Worm (Caenorhabditis elegans) whole organism, young adult: ENCODE results near the gene trcs-2.

Source experiments
- B0019.2 ChIP-seq: fragments of 200-800 bp; sonication (Bioruptor generic); conservative IDR thresholded peaks from 2 replicates; pipeline ENCODE4 v1.3.6; 2022; ENCODE audit warnings: missing genetic modification reagents, missing genetic modification characterization, missing compliant biosample characterization
- T26A5.8 ChIP-seq: sonication (generic microtip); optimal IDR thresholded peaks from 2 replicates; lab custom pipeline; 2016; ENCODE audit warnings: missing genetic modification characterization, missing compliant biosample characterization
- Y95B8A.8 ChIP-seq: fragments of 200-800 bp; sonication (Bioruptor generic); IDR thresholded peaks from 2 replicates; pipeline ENCODE4 v1.3.6; 2022; ENCODE audit warnings: missing genetic modification reagents, missing genetic modification characterization, missing compliant biosample characterization
- akir-1 ChIP-seq: fragments of 200-800 bp; sonication (Bioruptor generic); optimal IDR thresholded peaks from 2 replicates; lab custom pipeline; 2018; ENCODE audit warnings: mild to moderate bottlenecking, missing genetic modification characterization, moderate library complexity, missing compliant biosample characterization
- aptf-3 ChIP-seq: fragments of 200-800 bp; sonication (Bioruptor generic); IDR thresholded peaks from 2 replicates; pipeline ENCODE4 v1.3.6; 2022; ENCODE audit warnings: missing genetic modification characterization, missing compliant biosample characterization
- atf-7 ChIP-seq: sonication (generic microtip); optimal IDR thresholded peaks from 2 replicates; lab custom pipeline; 2017; ENCODE audit warnings: mild to moderate bottlenecking, missing genetic modification characterization, missing compliant biosample characterization
- attf-3 ChIP-seq: fragments of 200-800 bp; sonication (Bioruptor generic); conservative IDR thresholded peaks from 2 replicates; pipeline ENCODE4 v1.3.6; 2022; ENCODE audit warnings: missing genetic modification reagents, missing genetic modification characterization, missing compliant biosample characterization
- attf-6 ChIP-seq: fragments of 200-800 bp; sonication (Bioruptor generic); IDR thresholded peaks from 2 replicates; pipeline ENCODE4 v1.3.6; 2022; ENCODE audit warnings: missing genetic modification reagents, missing genetic modification characterization, missing compliant biosample characterization
- ccch-3 ChIP-seq: fragments of 200-800 bp; sonication (Bioruptor generic); optimal IDR thresholded peaks from 2 replicates; lab custom pipeline; 2018; ENCODE audit warnings: mild to moderate bottlenecking, missing genetic modification characterization, missing compliant biosample characterization
- die-1 ChIP-seq: sonication (generic microtip); optimal IDR thresholded peaks from 2 replicates; lab custom pipeline; 2016; ENCODE audit warnings: missing genotype, mild to moderate bottlenecking, missing genetic modification characterization, missing compliant biosample characterization
- dpl-1 ChIP-seq: fragments of 150-350 bp; optimal IDR thresholded peaks from 2 replicates; lab custom pipeline; 2014; ENCODE audit warnings: missing biosample characterization, missing genetic modification reagents, missing genetic modification characterization
- hlh-12 ChIP-seq: sonication (generic microtip); optimal IDR thresholded peaks from 2 replicates; lab custom pipeline; 2016; ENCODE audit warnings: missing genetic modification characterization, missing compliant biosample characterization
- hlh-26 ChIP-seq: fragments of 200-800 bp; sonication (Bioruptor generic); conservative IDR thresholded peaks from 2 replicates; pipeline ENCODE4 v1.3.6; 2022; ENCODE audit warnings: missing genetic modification reagents, missing genetic modification characterization, missing compliant biosample characterization
- lin-40 ChIP-seq: sonication (generic microtip); optimal IDR thresholded peaks from 2 replicates; lab custom pipeline; 2016; ENCODE audit warnings: missing genetic modification characterization, mild to moderate bottlenecking, missing compliant biosample characterization, missing genotype, missing genetic modification reagents
- madf-6 ChIP-seq: fragments of 200-800 bp; sonication (Bioruptor generic); IDR thresholded peaks from 2 replicates; pipeline ENCODE4 v1.3.6; 2022; ENCODE audit warnings: missing genetic modification reagents, missing genetic modification characterization, missing compliant biosample characterization
- rcor-1 ChIP-seq: fragments of 200-800 bp; sonication (Bioruptor generic); IDR thresholded peaks from 2 replicates; pipeline ENCODE4 v1.3.6; 2022; ENCODE audit warnings: missing genetic modification reagents, missing genetic modification characterization, missing compliant biosample characterization
- snpc-1.3 ChIP-seq: sonication (generic microtip); optimal IDR thresholded peaks from 2 replicates; lab custom pipeline; 2017; ENCODE audit warnings: missing genetic modification characterization, mild to moderate bottlenecking, missing compliant biosample characterization, antibody characterized with exemption, moderate library complexity, missing genotype, missing genetic modification reagents; ENCODE audit not compliant: insufficient read depth
- snpc-4 ChIP-seq, 5 experiments: fragments of 150-350 bp in 1 of 5; sonication (generic microtip) in 4 of 5; optimal IDR thresholded peaks; 2 replicates each; lab custom pipeline; 2014 to 2018; ENCODE audit warnings: missing genetic modification characterization in 5 of 5, missing biosample characterization in 3 of 5, antibody characterized with exemption in 2 of 5, mild to moderate bottlenecking in 2 of 5, missing compliant biosample characterization in 2 of 5, missing genotype in 2 of 5, moderate library complexity in 2 of 5, missing genetic modification reagents in 1 of 5
- tlf-1 ChIP-seq: fragments of 200-800 bp; sonication (Bioruptor generic); optimal IDR thresholded peaks from 2 replicates; lab custom pipeline; 2018; ENCODE audit warnings: mild to moderate bottlenecking, missing genetic modification characterization, missing compliant biosample characterization
- zim-3 ChIP-seq: sonication (generic microtip); optimal IDR thresholded peaks from 2 replicates; lab custom pipeline; 2017; ENCODE audit warnings: mild to moderate bottlenecking, missing genetic modification characterization, moderate library complexity, missing compliant biosample characterization

trcs-2 gene

DNA sequence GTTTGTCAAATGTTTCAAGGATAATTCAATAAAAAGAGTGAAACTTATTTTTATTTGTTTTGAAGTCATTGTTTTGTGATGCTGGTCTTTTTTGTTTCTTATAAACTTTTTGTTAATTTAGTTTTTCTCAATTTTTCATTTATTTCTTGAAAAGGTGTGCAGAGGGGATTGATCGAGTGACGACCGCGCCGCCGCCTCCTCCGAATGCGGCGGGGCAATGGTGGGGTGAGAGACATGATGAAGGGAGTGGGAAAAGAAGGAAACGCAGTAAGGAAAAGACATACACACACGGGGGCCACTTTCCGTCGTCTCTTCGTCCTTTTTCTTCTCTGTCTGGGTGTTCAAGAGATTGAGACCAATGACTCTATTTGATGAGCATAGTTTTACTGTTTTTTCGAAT is 47.1 kb downstream of the trcs-2 start (continued):
- no peak for TF ChIP-seq B0019.2
- TF ChIP-seq atf-7 (tag; lab: Kevin White, UChicago), result no peak
- no peak for TF ChIP-seq snpc-1.3 (tag; lab: Kevin White, UChicago)
- no peak for TF ChIP-seq rcor-1 (GFP tag; lab: Robert Waterston, UW)
- no peak for TF ChIP-seq aptf-3 (GFP tag; lab: Robert Waterston, UW)
- no peak for TF ChIP-seq T26A5.8
- no peak for TF ChIP-seq Y95B8A.8 (GFP tag; lab: Robert Waterston, UW)
- TF ChIP-seq attf-6, result no peak
- TF ChIP-seq tlf-1 (GFP tag; lab: Kevin White, UChicago), result no peak
- TF ChIP-seq snpc-4 (GFP tag; optimal IDR thresholded peaks at IDR 0.05; lab: Kevin White, UChicago), result no peak
- no peak for TF ChIP-seq snpc-4 (tag; optimal IDR thresholded peaks at IDR 0.05; lab: Kevin White, UChicago)
- TF ChIP-seq madf-6 (GFP tag; lab: Robert Waterston, UW), result no peak
- TF ChIP-seq attf-3, result no peak
- TF ChIP-seq die-1, result no peak
- no peak for TF ChIP-seq lin-40 (tag; lab: Kevin White, UChicago)
- TF ChIP-seq hlh-12 (tag; lab: Kevin White, UChicago), result no peak

DNA sequence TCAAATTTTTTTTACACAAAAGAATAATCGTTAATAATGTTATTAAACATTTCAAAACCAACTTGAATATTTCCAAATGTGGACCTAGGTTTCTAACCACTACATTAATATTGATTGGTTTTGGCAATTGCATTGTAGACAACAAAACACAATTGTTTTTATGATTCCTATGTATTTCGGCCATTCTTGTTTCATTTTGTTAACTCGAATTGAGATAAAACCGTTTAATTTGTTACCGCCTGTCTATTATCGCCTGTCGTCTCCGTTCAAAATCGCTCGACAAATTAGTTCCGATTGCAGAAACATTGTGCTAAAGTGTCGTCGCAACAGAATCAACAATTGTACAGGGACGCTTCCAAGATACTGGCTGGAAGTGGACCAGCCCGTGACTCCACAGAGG is 48.4 kb downstream of the trcs-2 start, which contains the start of gene let-19:
Gene let-19, plus strand, starts transcription at position 301 of the 400 bp plus-strand sequence.
- TF ChIP-seq hlh-26, result no peak
- no peak for TF ChIP-seq dpl-1 (GFP tag; lab: Kevin White, UChicago)
- TF ChIP-seq snpc-4 (GFP tag; optimal IDR thresholded peaks at IDR 0.05; lab: Kevin White, UChicago), result no peak
- no peak for TF ChIP-seq snpc-4 (tag; optimal IDR thresholded peaks at IDR 0.05; lab: Kevin White, UChicago)
- no peak for TF ChIP-seq akir-1 (GFP tag; lab: Kevin White, UChicago)
- no peak for TF ChIP-seq B0019.2
- no peak for TF ChIP-seq snpc-1.3 (tag; lab: Kevin White, UChicago)
- no peak for TF ChIP-seq madf-6 (GFP tag; lab: Robert Waterston, UW)
- no peak for TF ChIP-seq zim-3 (tag; lab: Kevin White, UChicago)
- no peak for TF ChIP-seq ccch-3 (GFP tag; lab: Kevin White, UChicago)
